Worm (Caenorhabditis elegans) whole organism, L2 larva: ENCODE results near the gene F11A10.5.

Experiments
- C34F6.9 ChIP-seq: fragments of 150-350 bp; optimal IDR thresholded peaks from 2 replicates; lab custom pipeline; 2014; ENCODE audit warnings: missing biosample characterization, missing genetic modification characterization
- R02D3.7 ChIP-seq: fragments of 150-350 bp; optimal IDR thresholded peaks from 2 replicates; lab custom pipeline; 2014; ENCODE audit warnings: missing biosample characterization, missing genetic modification characterization
- ZK546.5 ChIP-seq: sonication (generic microtip); optimal IDR thresholded peaks from 2 replicates; lab custom pipeline; 2017; ENCODE audit warnings: missing biosample characterization, missing genetic modification characterization
- aly-2 ChIP-seq: fragments of 150-350 bp; optimal IDR thresholded peaks from 2 replicates; lab custom pipeline; 2014; ENCODE audit warnings: missing biosample characterization, missing genetic modification characterization
- ama-1 ChIP-seq: fragments of 150-350 bp; optimal IDR thresholded peaks from 2 replicates; lab custom pipeline; 2018; ENCODE audit warnings: inconsistent platforms
- ceh-16 ChIP-seq: fragments of 150-350 bp; optimal IDR thresholded peaks from 2 replicates; lab custom pipeline; 2014; ENCODE audit warnings: missing biosample characterization, missing genetic modification characterization
- egl-27 ChIP-seq: sonication (generic microtip); optimal IDR thresholded peaks from 3 replicates; lab custom pipeline; 2017; ENCODE audit warnings: missing biosample characterization, missing genetic modification reagents, missing genetic modification characterization
- elt-1 ChIP-seq: fragments of 150-350 bp; optimal IDR thresholded peaks from 2 replicates; lab custom pipeline; 2014; ENCODE audit warnings: missing biosample characterization, missing genetic modification characterization
- elt-3 ChIP-seq: sonication (generic microtip); optimal IDR thresholded peaks from 2 replicates; lab custom pipeline; 2017; ENCODE audit warnings: missing biosample characterization, missing genetic modification characterization
- fos-1 ChIP-seq: fragments of 150-350 bp; optimal IDR thresholded peaks from 2 replicates; lab custom pipeline; 2014; ENCODE audit warnings: missing biosample characterization, missing genetic modification characterization
- gmeb-1 ChIP-seq: fragments of 150-350 bp; optimal IDR thresholded peaks from 2 replicates; lab custom pipeline; 2014; ENCODE audit warnings: missing biosample characterization, missing genetic modification characterization
- lin-13 ChIP-seq: fragments of 150-350 bp; optimal IDR thresholded peaks from 2 replicates; lab custom pipeline; 2014; ENCODE audit warnings: missing biosample characterization, missing genetic modification reagents, missing genetic modification characterization
- lin-39 ChIP-seq: fragments of 150-350 bp; optimal IDR thresholded peaks from 2 replicates; lab custom pipeline; 2014; ENCODE audit warnings: missing biosample characterization, missing genetic modification reagents, missing genetic modification characterization
- lsy-2 ChIP-seq, 2 experiments: fragments of 150-350 bp in 1 of 2; sonication (generic microtip) in 1 of 2; optimal IDR thresholded peaks; 2 replicates each; lab custom pipeline; 2014 to 2017; ENCODE audit warnings: missing biosample characterization in 2 of 2, missing genetic modification characterization in 2 of 2
- nhr-10 ChIP-seq: sonication (generic microtip); optimal IDR thresholded peaks from 2 replicates; lab custom pipeline; 2017; ENCODE audit warnings: missing biosample characterization, missing genetic modification characterization
- nhr-11 ChIP-seq: fragments of 150-350 bp; optimal IDR thresholded peaks from 2 replicates; lab custom pipeline; 2014; ENCODE audit warnings: missing biosample characterization, missing genetic modification characterization
- nhr-129 ChIP-seq: fragments of 150-350 bp; optimal IDR thresholded peaks from 2 replicates; lab custom pipeline; 2014; ENCODE audit warnings: missing biosample characterization, missing genetic modification characterization
- nhr-21 ChIP-seq: fragments of 150-350 bp; optimal IDR thresholded peaks from 2 replicates; lab custom pipeline; 2014; ENCODE audit warnings: missing biosample characterization, missing genetic modification characterization
- nhr-25 ChIP-seq: fragments of 150-350 bp; sonication (generic microtip); optimal IDR thresholded peaks from 3 replicates; lab custom pipeline; 2014; ENCODE audit warnings: missing biosample characterization, missing genetic modification characterization
- peb-1 ChIP-seq: fragments of 150-350 bp; optimal IDR thresholded peaks from 2 replicates; lab custom pipeline; 2014; ENCODE audit warnings: missing biosample characterization, missing genetic modification characterization
- sem-4 ChIP-seq: fragments of 150-350 bp; optimal IDR thresholded peaks from 2 replicates; lab custom pipeline; 2014; ENCODE audit warnings: missing biosample characterization, missing genetic modification reagents, missing genetic modification characterization
- sma-3 ChIP-seq: sonication (generic microtip); optimal IDR thresholded peaks from 2 replicates; lab custom pipeline; 2016; ENCODE audit warnings: missing genetic modification reagents, missing genetic modification characterization, missing compliant biosample characterization
- snpc-4 ChIP-seq: fragments of 150-350 bp; optimal IDR thresholded peaks from 2 replicates; lab custom pipeline; 2014; ENCODE audit warnings: missing biosample characterization, missing genetic modification characterization
- unc-39 ChIP-seq: fragments of 150-350 bp; optimal IDR thresholded peaks from 2 replicates; lab custom pipeline; 2014; ENCODE audit warnings: missing biosample characterization, missing genetic modification characterization
- unc-55 ChIP-seq: fragments of 150-350 bp; sonication (generic microtip); optimal IDR thresholded peaks from 3 replicates; lab custom pipeline; 2014; ENCODE audit warnings: missing biosample characterization, missing genetic modification reagents, missing genetic modification characterization
- unc-62 ChIP-seq: fragments of 150-350 bp; optimal IDR thresholded peaks from 2 replicates; lab custom pipeline; 2014; ENCODE audit warnings: missing biosample characterization, missing genetic modification reagents, missing genetic modification characterization
- zag-1 ChIP-seq: fragments of 150-350 bp; optimal IDR thresholded peaks from 2 replicates; lab custom pipeline; 2014; ENCODE audit warnings: missing biosample characterization, missing genetic modification characterization
- ztf-1 ChIP-seq: fragments of 200-800 bp; sonication (Bioruptor generic); conservative IDR thresholded peaks from 2 replicates; pipeline ENCODE4 v1.3.6; 2022; ENCODE audit warnings: missing genetic modification characterization, missing compliant biosample characterization
- ztf-11 ChIP-seq: sonication (generic microtip); optimal IDR thresholded peaks from 2 replicates; lab custom pipeline; 2017; ENCODE audit warnings: missing biosample characterization, missing genetic modification characterization
- ztf-4 ChIP-seq: fragments of 150-350 bp; optimal IDR thresholded peaks from 2 replicates; lab custom pipeline; 2014; ENCODE audit warnings: missing biosample characterization, missing genetic modification characterization

The F11A10.5 gene

DNA sequence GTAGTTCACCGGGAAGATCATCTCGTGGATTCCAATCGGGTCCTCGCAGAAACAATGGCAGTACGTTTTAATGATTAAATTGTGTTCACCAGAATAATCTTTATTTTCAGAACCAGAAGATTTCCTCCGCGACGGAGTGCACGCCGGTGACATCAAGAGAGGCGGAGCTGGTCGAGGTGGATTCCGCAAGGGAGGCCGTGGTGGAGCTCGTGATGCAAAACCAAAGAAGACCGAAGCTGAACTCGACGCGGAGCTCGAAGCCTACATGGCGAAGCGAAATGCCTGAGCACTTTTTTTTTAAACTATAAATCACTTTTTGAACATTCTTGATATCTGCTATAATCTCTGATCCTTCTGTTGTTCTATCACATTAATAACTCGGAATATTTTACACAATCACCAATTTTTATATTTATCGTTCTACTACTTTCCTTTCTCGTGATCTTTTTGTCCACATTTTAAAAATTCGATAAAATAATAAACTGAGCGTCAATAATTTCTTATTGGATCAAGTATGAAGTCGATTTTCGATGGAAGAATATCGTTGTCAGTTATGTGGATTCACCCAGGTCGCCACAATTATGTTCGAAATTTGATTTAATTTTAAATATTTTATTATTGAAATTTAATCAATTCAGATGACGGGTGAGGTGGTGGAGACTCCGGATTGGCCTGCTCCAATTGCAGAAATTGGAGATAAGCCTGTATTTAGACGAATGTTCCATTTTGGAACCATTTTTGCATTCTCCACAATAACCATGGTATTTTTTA lies 30.6 kb downstream of the F11A10.5 start, which contains the start of gene dhhc-6:
TSS of gene dhhc-6 (plus strand) at position 639 of the 771 bp plus-strand sequence.
- TF ChIP-seq aly-2 (tag; lab: Kevin White, UChicago) (no peak), ZK546.5 (tag; lab: Kevin White, UChicago) (no peak), elt-1 (tag; lab: Kevin White, UChicago) (no peak), lin-39 (tag; lab: Kevin White, UChicago) (no peak), nhr-10 (tag; lab: Kevin White, UChicago) (no peak)

- peak in 1 of 2 experiments; percentile 15 for TF ChIP-seq lsy-2 (tag; optimal IDR thresholded peaks at IDR 0.05; lab: Kevin White, UChicago)
- TF ChIP-seq gmeb-1 (tag; lab: Kevin White, UChicago): no peak
These were observed 33.0 kb downstream of the F11A10.5 start for ce11 chrIV:12126740-12127472.

ce11 chrIV:12127838-12128237 lies 33.9 kb downstream of the F11A10.5 start:
- no peak for TF ChIP-seq peb-1 (tag; lab: Kevin White, UChicago)
- TF ChIP-seq nhr-25: no peak
- peak; percentile 73 for TF ChIP-seq nhr-129 (tag; lab: Kevin White, UChicago)
- TF ChIP-seq ZK546.5 (tag; lab: Kevin White, UChicago): no peak
- peak in 1 of 2 experiments; percentile 43 for TF ChIP-seq lsy-2 (tag; optimal IDR thresholded peaks at IDR 0.05; lab: Kevin White, UChicago)
- no peak for TF ChIP-seq snpc-4 (tag; lab: Kevin White, UChicago)
- no peak for TF ChIP-seq elt-1 (tag; lab: Kevin White, UChicago)
- no peak for TF ChIP-seq zag-1 (tag; lab: Kevin White, UChicago)
- peak; percentile 31 for TF ChIP-seq unc-55 (GFP tag; lab: Kevin White, UChicago)

DNA sequence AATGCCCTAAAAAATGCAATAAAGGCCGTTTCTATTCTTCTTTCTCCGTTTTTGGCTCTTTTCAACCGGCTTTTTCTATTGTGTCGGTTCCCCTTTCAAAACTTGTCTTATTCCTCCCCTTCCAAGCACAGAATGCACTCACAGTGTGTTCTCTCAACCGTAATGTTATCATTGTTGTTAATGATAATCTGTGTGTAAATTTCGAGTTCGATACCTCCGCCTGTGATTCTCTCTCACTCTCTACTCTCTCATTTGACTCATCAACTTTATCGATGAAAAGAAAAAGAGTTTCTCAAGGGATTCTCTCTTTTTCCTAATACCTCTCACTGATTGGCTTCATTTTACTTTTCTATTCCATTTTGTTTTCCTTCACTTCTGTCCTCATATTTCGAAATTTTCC lies 34.8 kb downstream of the F11A10.5 start:
- peak; percentile 54 for TF ChIP-seq unc-55 (GFP tag; lab: Kevin White, UChicago)
- TF ChIP-seq snpc-4 (tag; lab: Kevin White, UChicago): no peak
- no peak for TF ChIP-seq R02D3.7 (tag; lab: Kevin White, UChicago)
- peak; percentile 31 for TF ChIP-seq C34F6.9 (tag; lab: Kevin White, UChicago)
- TF ChIP-seq nhr-10 (tag; lab: Kevin White, UChicago): no peak
- TF ChIP-seq egl-27: no peak
- TF ChIP-seq ztf-1 (GFP tag; lab: Robert Waterston, UW): no peak
- no peak for TF ChIP-seq peb-1 (tag; lab: Kevin White, UChicago)
- no peak for TF ChIP-seq unc-62
- TF ChIP-seq nhr-129 (tag; lab: Kevin White, UChicago): peak; percentile 11
- no peak for TF ChIP-seq lin-13 (GFP tag; lab: Kevin White, UChicago)
- TF ChIP-seq nhr-11 (tag; lab: Kevin White, UChicago): no peak
- peak; percentile 90 for TF ChIP-seq fos-1 (tag; lab: Kevin White, UChicago)

ce11 chrIV:12129204-12129603 lies 35.3 kb downstream of the F11A10.5 start, which contains the start of gene lin-24:
Gene lin-24, plus strand, starts transcription at chrIV:12129504.
- TF ChIP-seq peb-1 (tag; lab: Kevin White, UChicago): no peak
- TF ChIP-seq aly-2 (tag; lab: Kevin White, UChicago): no peak
- no peak for TF ChIP-seq R02D3.7 (tag; lab: Kevin White, UChicago)
- TF ChIP-seq fos-1 (tag; lab: Kevin White, UChicago): no peak
- TF ChIP-seq nhr-129 (tag; lab: Kevin White, UChicago): no peak
- TF ChIP-seq elt-3 (tag; lab: Kevin White, UChicago): no peak
- no peak for TF ChIP-seq nhr-25
- no peak for TF ChIP-seq ama-1 (lab: Kevin White, UChicago)
- no peak for TF ChIP-seq nhr-21 (tag; lab: Kevin White, UChicago)
- TF ChIP-seq ztf-11 (tag; lab: Kevin White, UChicago): no peak
- TF ChIP-seq ceh-16 (tag; lab: Kevin White, UChicago): no peak
- TF ChIP-seq sem-4 (tag; lab: Kevin White, UChicago): no peak
- no peak for TF ChIP-seq sma-3
- no peak for TF ChIP-seq unc-39 (tag; lab: Kevin White, UChicago)
- TF ChIP-seq ztf-4: no peak
